Worm (Caenorhabditis elegans) whole organism, late embryonic: ENCODE measurements around the gene lin-5.

Experiments used
- ceh-22 ChIP-seq: sonication (generic microtip); optimal IDR thresholded peaks from 2 replicates; lab custom pipeline; 2017; ENCODE audit warnings: missing biosample characterization, missing genetic modification characterization
- fkh-10 ChIP-seq: fragments of 150-350 bp; optimal IDR thresholded peaks from 2 replicates; lab custom pipeline; 2014; ENCODE audit warnings: missing biosample characterization, missing genetic modification reagents, missing genetic modification characterization
- mec-3 ChIP-seq: sonication (generic microtip); optimal IDR thresholded peaks from 2 replicates; lab custom pipeline; 2016; ENCODE audit warnings: borderline replicate concordance, missing genetic modification characterization, missing compliant biosample characterization
- nfya-1 ChIP-seq: sonication (generic microtip); optimal IDR thresholded peaks from 2 replicates; lab custom pipeline; 2017; ENCODE audit warnings: missing genetic modification characterization, mild to moderate bottlenecking, missing compliant biosample characterization, antibody characterized with exemption, moderate library complexity
- nhr-11 ChIP-seq: fragments of 150-350 bp; optimal IDR thresholded peaks from 2 replicates; lab custom pipeline; 2014; ENCODE audit warnings: missing biosample characterization, missing genetic modification characterization
- odd-2 ChIP-seq: sonication (generic microtip); optimal IDR thresholded peaks from 2 replicates; lab custom pipeline; 2017; ENCODE audit warnings: antibody characterized with exemption, mild to moderate bottlenecking, missing genetic modification characterization, missing compliant biosample characterization
- pha-4 ChIP-seq: fragments of 150-350 bp; optimal IDR thresholded peaks from 2 replicates; lab custom pipeline; 2018; ENCODE audit warnings: missing biosample characterization, missing genetic modification reagents, missing genetic modification characterization
- sox-2 ChIP-seq: fragments of 200-800 bp; sonication (Bioruptor generic); IDR thresholded peaks from 2 replicates; pipeline ENCODE4 v1.3.6; 2022; ENCODE audit warnings: missing genetic modification reagents, missing genetic modification characterization, missing compliant biosample characterization
- ttx-3 ChIP-seq: sonication (generic microtip); optimal IDR thresholded peaks from 2 replicates; lab custom pipeline; 2016; ENCODE audit warnings: missing genetic modification reagents, missing genetic modification characterization, missing compliant biosample characterization
- ztf-16 ChIP-seq: sonication (generic microtip); optimal IDR thresholded peaks from 2 replicates; lab custom pipeline; 2017; ENCODE audit warnings: missing genetic modification characterization, missing compliant biosample characterization

- no peak for TF ChIP-seq sox-2
- no peak for TF ChIP-seq pha-4 (tag; lab: Kevin White, UChicago)
- TF ChIP-seq nhr-11 (tag; lab: Kevin White, UChicago) = no peak
- no peak for TF ChIP-seq odd-2 (tag; lab: Kevin White, UChicago)
- no peak for TF ChIP-seq fkh-10
- TF ChIP-seq ceh-22 (tag; lab: Kevin White, UChicago) = no peak
- no peak for TF ChIP-seq nfya-1 (tag; lab: Kevin White, UChicago)
- TF ChIP-seq mec-3 (tag; lab: Kevin White, UChicago) = no peak
- no peak for TF ChIP-seq ttx-3 (tag; lab: Kevin White, UChicago)
- no peak for TF ChIP-seq ztf-16 (tag; lab: Kevin White, UChicago)
Observed at ce11 chrII:7858101-7858500, 2.3 kb upstream of the lin-5 start, which contains the start of gene sds-22.
